Fruit fly (Drosophila melanogaster) whole organism, embryonic: Measurements from ENCODE around the gene pkaap.
A peak's percentile ranks its signal among the peaks of the same experiment; 100 is the strongest.

Experiments
- Bdp1 ChIP-seq: fragments of 200-800 bp; sonication (Bioruptor generic); optimal IDR thresholded peaks from 3 replicates; lab custom pipeline; 2016; ENCODE audit warnings: missing biosample characterization, missing genetic modification characterization
- CG10321 ChIP-seq: fragments of 200-800 bp; sonication (Bioruptor generic); IDR thresholded peaks from 2 replicates; pipeline ENCODE4 v1.3.6; 2022; ENCODE audit warnings: missing biosample characterization, missing genetic modification characterization
- CG10366 ChIP-seq: fragments of 200-800 bp; sonication (Bioruptor generic); IDR thresholded peaks from 2 replicates; pipeline ENCODE4 v1.3.6; 2022; ENCODE audit warnings: missing biosample characterization, missing genetic modification characterization
- CG10979 ChIP-seq: fragments of 200-800 bp; sonication (Bioruptor generic); optimal IDR thresholded peaks from 2 replicates; lab custom pipeline; 2018; ENCODE audit warnings: missing biosample characterization, mild to moderate bottlenecking, missing genetic modification characterization, moderate library complexity
- CG14965 ChIP-seq: fragments of 200-800 bp; sonication (Bioruptor generic); optimal IDR thresholded peaks from 2 replicates; lab custom pipeline; 2016; ENCODE audit warnings: missing biosample characterization, missing genetic modification characterization, borderline replicate concordance
- CG16815 ChIP-seq: fragments of 200-800 bp; sonication (Bioruptor generic); optimal IDR thresholded peaks from 3 replicates; lab custom pipeline; 2017; ENCODE audit warnings: missing biosample characterization, mild to moderate bottlenecking, missing genetic modification characterization
- CG17359 ChIP-seq: fragments of 200-800 bp; sonication (Bioruptor generic); optimal IDR thresholded peaks from 3 replicates; lab custom pipeline; 2018; ENCODE audit warnings: missing biosample characterization, mild to moderate bottlenecking, missing genetic modification characterization, moderate library complexity
- CG17612 ChIP-seq: fragments of 200-800 bp; sonication (Bioruptor generic); IDR thresholded peaks from 2 replicates; pipeline ENCODE4 v1.3.6; 2022; ENCODE audit warnings: missing biosample characterization, missing genetic modification characterization
- CG18599 ChIP-seq: fragments of 200-800 bp; sonication (Bioruptor generic); optimal IDR thresholded peaks from 3 replicates; lab custom pipeline; 2017; ENCODE audit warnings: missing biosample characterization, missing genetic modification characterization, mild to moderate bottlenecking, moderate library complexity, missing genetic modification reagents
- CG3281 ChIP-seq: fragments of 200-800 bp; sonication (Bioruptor generic); optimal IDR thresholded peaks from 3 replicates; lab custom pipeline; 2017; ENCODE audit warnings: missing biosample characterization, mild to moderate bottlenecking, missing genetic modification characterization
- CG42726 ChIP-seq: fragments of 200-800 bp; sonication (Bioruptor generic); IDR thresholded peaks from 2 replicates; pipeline ENCODE4 v1.3.6; 2022; ENCODE audit warnings: missing biosample characterization, missing genetic modification characterization; ENCODE audit not compliant: partially characterized antibody
- CG4328 ChIP-seq: fragments of 200-800 bp; sonication (Bioruptor generic); optimal IDR thresholded peaks from 3 replicates; lab custom pipeline; 2017; ENCODE audit warnings: missing biosample characterization, missing genetic modification reagents, missing genetic modification characterization
- CG4404 ChIP-seq: fragments of 200-800 bp; sonication (Bioruptor generic); IDR thresholded peaks from 2 replicates; pipeline ENCODE4 v1.3.6; 2022; ENCODE audit warnings: missing biosample characterization, missing genetic modification characterization
- CG5245 ChIP-seq: fragments of 200-800 bp; sonication (Bioruptor generic); optimal IDR thresholded peaks from 3 replicates; lab custom pipeline; 2016; ENCODE audit warnings: missing biosample characterization, missing genetic modification characterization
- CG6791 ChIP-seq: fragments of 200-800 bp; sonication (Bioruptor generic); IDR thresholded peaks from 3 replicates; pipeline ENCODE4 v1.3.6; 2022; ENCODE audit warnings: missing biosample characterization, missing genetic modification characterization; ENCODE audit not compliant: partially characterized antibody
- CG7271 ChIP-seq: fragments of 200-800 bp; sonication (Bioruptor generic); optimal IDR thresholded peaks from 2 replicates; lab custom pipeline; 2018; ENCODE audit warnings: missing biosample characterization, mild to moderate bottlenecking, missing genetic modification characterization, moderate library complexity
- CG9876 ChIP-seq: fragments of 200-800 bp; sonication (Bioruptor generic); optimal IDR thresholded peaks from 2 replicates; lab custom pipeline; 2016; ENCODE audit warnings: missing biosample characterization, missing genetic modification characterization
- D ChIP-seq, 2 experiments: fragments of 200-800 bp in 1 of 2; fragments of >200 bp in 1 of 2; sonication (Bioruptor generic) in 1 of 2; optimal IDR thresholded peaks; 2 replicates in 1 of 2; 3 replicates in 1 of 2; lab custom pipeline; 2017; ENCODE audit warnings: mild to moderate bottlenecking in 1 of 2, missing biosample characterization in 1 of 2, missing genetic modification characterization in 1 of 2, missing genetic modification reagents in 1 of 2
- Fer2 ChIP-seq: fragments of 200-800 bp; sonication (Bioruptor generic); optimal IDR thresholded peaks from 2 replicates; lab custom pipeline; 2018; ENCODE audit warnings: missing biosample characterization, mild to moderate bottlenecking, missing genetic modification characterization, moderate library complexity
- Optix ChIP-seq: fragments of 200-800 bp; sonication (Bioruptor generic); IDR thresholded peaks from 3 replicates; pipeline ENCODE4 v1.3.6; 2022; ENCODE audit warnings: missing biosample characterization, missing genetic modification characterization
- Pdp1 ChIP-seq, 2 experiments: fragments of 200-800 bp; sonication (Bioruptor generic); optimal IDR thresholded peaks; 3 replicates each; lab custom pipeline; 2016; ENCODE audit warnings: missing biosample characterization in 2 of 2, missing genetic modification characterization in 2 of 2, mild to moderate bottlenecking in 1 of 2, moderate library complexity in 1 of 2
- Taf1 ChIP-seq: fragments of 200-800 bp; sonication (Bioruptor generic); IDR thresholded peaks from 2 replicates; pipeline ENCODE4 v1.3.6; 2022; ENCODE audit warnings: missing biosample characterization, missing genetic modification characterization
- Trl ChIP-seq, 3 experiments: fragments of >200 bp in 2 of 3; fragments of 200-800 bp in 1 of 3; sonication (Bioruptor generic) in 1 of 3; optimal IDR thresholded peaks; 2 replicates in 1 of 3; 3 replicates in 2 of 3; lab custom pipeline; 2016 to 2017; ENCODE audit warnings: missing biosample characterization in 1 of 3, missing genetic modification characterization in 1 of 3
- cato ChIP-seq: fragments of 200-800 bp; sonication (Bioruptor generic); optimal IDR thresholded peaks from 2 replicates; lab custom pipeline; 2016; ENCODE audit warnings: missing biosample characterization, missing genetic modification characterization, borderline replicate concordance
- crp ChIP-seq, 2 experiments: fragments of 200-800 bp; sonication (Bioruptor generic); optimal IDR thresholded peaks; 2 replicates in 1 of 2; 3 replicates in 1 of 2; lab custom pipeline; 2017; ENCODE audit warnings: missing biosample characterization in 2 of 2, missing genetic modification characterization in 2 of 2, mild to moderate bottlenecking in 1 of 2, moderate library complexity in 1 of 2
- disco-r ChIP-seq: fragments of 200-800 bp; sonication (Bioruptor generic); optimal IDR thresholded peaks from 2 replicates; lab custom pipeline; 2016; ENCODE audit warnings: missing biosample characterization, missing genetic modification characterization
- fd64A ChIP-seq: fragments of 200-800 bp; sonication (Bioruptor generic); optimal IDR thresholded peaks from 3 replicates; lab custom pipeline; 2018; ENCODE audit warnings: missing biosample characterization, mild to moderate bottlenecking, missing genetic modification characterization
- ind ChIP-seq: fragments of 200-800 bp; sonication (Bioruptor generic); optimal IDR thresholded peaks from 3 replicates; lab custom pipeline; 2016; ENCODE audit warnings: missing biosample characterization, missing genetic modification characterization
- insv ChIP-seq, 2 experiments: fragments of 200-800 bp; sonication (Bioruptor generic); optimal IDR thresholded peaks; 3 replicates each; lab custom pipeline; 2016 to 2018; ENCODE audit warnings: missing biosample characterization in 2 of 2, missing genetic modification characterization in 2 of 2
- kah ChIP-seq: fragments of 200-800 bp; sonication (Bioruptor generic); optimal IDR thresholded peaks from 2 replicates; lab custom pipeline; 2018; ENCODE audit warnings: missing biosample characterization, mild to moderate bottlenecking, missing genetic modification characterization
- pfk ChIP-seq: fragments of 200-800 bp; sonication (Bioruptor generic); optimal IDR thresholded peaks from 2 replicates; lab custom pipeline; 2018; ENCODE audit warnings: missing biosample characterization, mild to moderate bottlenecking, missing genetic modification characterization, moderate library complexity
- schlank ChIP-seq: fragments of 200-800 bp; sonication (Bioruptor generic); optimal IDR thresholded peaks from 2 replicates; lab custom pipeline; 2018; ENCODE audit warnings: missing biosample characterization, mild to moderate bottlenecking, missing genetic modification characterization
- sd ChIP-seq: fragments of 200-800 bp; sonication (Bioruptor generic); optimal IDR thresholded peaks from 3 replicates; lab custom pipeline; 2018; ENCODE audit warnings: missing biosample characterization, mild to moderate bottlenecking, missing genetic modification characterization, moderate library complexity
- seq ChIP-seq: fragments of 200-800 bp; sonication (Bioruptor generic); IDR thresholded peaks from 2 replicates; pipeline ENCODE4 v1.3.6; 2022; ENCODE audit warnings: missing biosample characterization, missing genetic modification characterization
- shn ChIP-seq: fragments of 200-800 bp; sonication (Bioruptor generic); optimal IDR thresholded peaks from 3 replicates; lab custom pipeline; 2016; ENCODE audit warnings: missing biosample characterization, missing genetic modification characterization
- slbo ChIP-seq: fragments of 200-800 bp; sonication (Bioruptor generic); IDR thresholded peaks from 2 replicates; pipeline ENCODE4 v1.3.6; 2022; ENCODE audit warnings: missing biosample characterization, missing genetic modification characterization
- sug ChIP-seq: fragments of 200-800 bp; optimal IDR thresholded peaks from 2 replicates; lab custom pipeline; 2019; ENCODE audit warnings: missing biosample characterization, mild to moderate bottlenecking, missing genetic modification characterization, moderate library complexity
- tup ChIP-seq: fragments of 200-800 bp; sonication (Bioruptor generic); optimal IDR thresholded peaks from 2 replicates; lab custom pipeline; 2016; ENCODE audit warnings: missing biosample characterization, mild to moderate bottlenecking, missing genetic modification characterization, moderate library complexity
- unpg ChIP-seq: fragments of 200-800 bp; sonication (Bioruptor generic); optimal IDR thresholded peaks from 3 replicates; lab custom pipeline; 2018; ENCODE audit warnings: missing biosample characterization, mild to moderate bottlenecking, missing genetic modification characterization, moderate library complexity
- vvl ChIP-seq: fragments of 200-800 bp; sonication (Bioruptor generic); IDR thresholded peaks from 2 replicates; pipeline ENCODE4 v1.3.6; 2022; ENCODE audit warnings: missing biosample characterization, missing genetic modification characterization
- zen ChIP-seq: fragments of 200-800 bp; sonication (Bioruptor generic); optimal IDR thresholded peaks from 3 replicates; lab custom pipeline; 2018; ENCODE audit warnings: missing biosample characterization, mild to moderate bottlenecking, missing genetic modification characterization, moderate library complexity

Gene pkaap

dm6 chr2L:16275809-16276178, 12.3 kb upstream of the pkaap start (continued):
- TF ChIP-seq ind (GFP tag; lab: Kevin White, UChicago) (peak; percentile 11), Optix (GFP tag; lab: Robert Waterston, UW) (no peak), sd (tag; lab: Kevin White, UChicago) (peak; percentile 29), slbo (GFP tag; lab: Robert Waterston, UW) (peak; percentile 47), CG3281 (GFP tag; lab: Kevin White, UChicago) (peak; percentile 76), seq (GFP tag; lab: Robert Waterston, UW) (peak; percentile 55), CG10366 (GFP tag; lab: Robert Waterston, UW) (peak; percentile 35), Taf1 (GFP tag; lab: Robert Waterston, UW) (no peak), shn (no peak), CG16815 (GFP tag; lab: Kevin White, UChicago) (peak; percentile 24), CG6791 (GFP tag; lab: Robert Waterston, UW) (no peak), cato (GFP tag; lab: Kevin White, UChicago) (no peak), Bdp1 (GFP tag; lab: Kevin White, UChicago) (no peak), disco-r (GFP tag; lab: Kevin White, UChicago) (no peak), schlank (tag; lab: Kevin White, UChicago) (no peak), CG4404 (GFP tag; lab: Robert Waterston, UW) (no peak), CG17359 (peak; percentile 48), D (optimal IDR thresholded peaks at IDR 0.05; lab: Kevin White, UChicago) (no peak), D (GFP tag; optimal IDR thresholded peaks at IDR 0.05; lab: Kevin White, UChicago) (peak; percentile 22), CG5245 (GFP tag; lab: Kevin White, UChicago) (no peak), CG4328 (GFP tag; lab: Kevin White, UChicago) (no peak), fd64A (no peak), CG17612 (GFP tag; lab: Robert Waterston, UW) (no peak), insv (GFP tag; optimal IDR thresholded peaks at IDR 0.05; lab: Kevin White, UChicago) (no peak), Fer2 (no peak), kah (GFP tag; lab: Kevin White, UChicago) (no peak), zen (tag; lab: Kevin White, UChicago) (no peak), CG18599 (peak; percentile 86), CG9876 (GFP tag; lab: Kevin White, UChicago) (no peak), CG7271 (no peak), CG42726 (GFP tag; lab: Robert Waterston, UW) (no peak)

DNA sequence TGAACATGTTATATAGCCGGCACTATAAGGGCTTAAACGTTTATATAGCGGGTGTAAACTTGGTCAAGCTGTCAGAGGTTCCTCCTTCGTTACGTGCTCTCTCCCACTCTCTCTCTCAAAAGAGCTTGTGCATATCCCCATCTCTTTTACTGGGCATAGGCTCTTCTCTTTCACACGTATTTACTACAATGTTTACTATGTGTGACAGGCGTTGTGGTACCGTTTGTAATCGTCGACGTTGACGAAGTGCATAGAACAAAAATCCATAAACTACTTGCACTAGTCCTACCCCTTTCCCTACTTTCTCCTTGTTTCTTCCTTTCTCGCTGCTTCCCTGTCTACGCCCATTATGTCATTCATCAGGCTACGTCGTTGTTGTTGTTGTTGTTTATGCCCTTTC, 11.3 kb upstream of the pkaap start:
- TF ChIP-seq unpg (no peak), Trl (optimal IDR thresholded peaks at IDR 0.05; lab: Kevin White, UChicago) (peak; percentile 40 to 42), Trl (GFP tag; optimal IDR thresholded peaks at IDR 0.05; lab: Kevin White, UChicago) (no peak), CG10979 (tag; lab: Kevin White, UChicago) (no peak), tup (GFP tag; lab: Kevin White, UChicago) (no peak), sug (no peak), CG10321 (GFP tag; lab: Robert Waterston, UW) (0 out of 2 replicates have a peak, but pooled peaks have one; percentile 26), Pdp1 (GFP tag; optimal IDR thresholded peaks at IDR 0.05; lab: Kevin White, UChicago) (peak in 1 of 2 experiments; percentile 11), zen (tag; lab: Kevin White, UChicago) (peak; percentile 0), crp (GFP tag; optimal IDR thresholded peaks at IDR 0.05; lab: Kevin White, UChicago) (peak in 1 of 2 experiments; percentile 5), vvl (GFP tag; lab: Robert Waterston, UW) (no peak), CG14965 (no peak), pfk (GFP tag; lab: Kevin White, UChicago) (peak; percentile 7)
